Worm (Caenorhabditis elegans): Measurements from ENCODE around the gene W02B12.12.

- TF ChIP-seq snpc-4 (tag; optimal IDR thresholded peaks at IDR 0.05) (no peak), elt-1 (tag; optimal IDR thresholded peaks at IDR 0.05; ENCODE audit: borderline replicate concordance, insufficient read depth) (no peak), mls-2 (tag; optimal IDR thresholded peaks at IDR 0.05) (no peak), elt-3 (tag; optimal IDR thresholded peaks at IDR 0.05) (no peak), mep-1 (tag; optimal IDR thresholded peaks at IDR 0.05) (no peak), lin-13 (tag; optimal IDR thresholded peaks at IDR 0.05) (no peak), ztf-11 (tag; optimal IDR thresholded peaks at IDR 0.05) (no peak), mab-5 (tag; optimal IDR thresholded peaks at IDR 0.05) (no peak), pha-4 (tag; optimal IDR thresholded peaks at IDR 0.05) (no peak), unc-62 (GFP tag; optimal IDR thresholded peaks at IDR 0.05) (no peak)
Measured at ce11 chrII:11495307-11495706, 16.3 kb upstream of the W02B12.12 start, which contains the start of the genes ooc-3 and B0334.4.

All from whole organism, mixed stage, embryonic.